Worm (Caenorhabditis elegans): ENCODE measurements around the gene srz-38.
"Not testable (repeated sequence)": the region's sequence is repeated elsewhere in the genome, so short reads cannot be mapped to it uniquely, and the experiment has no call there.

The srz-38 gene

ce11 chrIV:16335037-16335436, at the start of gene srz-38:
TSS of gene srz-38 (plus strand) at chrIV:16335337.
- no peak for TF ChIP-seq nhr-77 (tag; optimal IDR thresholded peaks at IDR 0.05)
- TF ChIP-seq jun-1 (tag; optimal IDR thresholded peaks at IDR 0.05), result no peak
- no peak for TF ChIP-seq ZK546.5 (tag; optimal IDR thresholded peaks at IDR 0.05)
- TF ChIP-seq ceh-16 (tag; optimal IDR thresholded peaks at IDR 0.05), result no peak
- no peak for TF ChIP-seq R02D3.7 (tag; optimal IDR thresholded peaks at IDR 0.05)
- no peak for TF ChIP-seq egl-5 (tag; optimal IDR thresholded peaks at IDR 0.05)

ce11 chrIV:16290745-16291144, 44.4 kb upstream of the srz-38 start, which contains the start of gene srz-75:
TSS of gene srz-75 (minus strand) at chrIV:16290845.
- TF ChIP-seq mml-1 (tag; optimal IDR thresholded peaks at IDR 0.05), result no peak
- no peak for TF ChIP-seq nhr-12 (tag; optimal IDR thresholded peaks at IDR 0.05)

- TF ChIP-seq elt-2 (tag; optimal IDR thresholded peaks at IDR 0.05) (peak; percentile 68), ceh-16 (tag; optimal IDR thresholded peaks at IDR 0.05) (no peak)
Measured at ce11 chrIV:16293889-16294288, 41.2 kb upstream of the srz-38 start.

- TF ChIP-seq mdl-1 (tag; optimal IDR thresholded peaks at IDR 0.05), result no peak
- no peak for TF ChIP-seq nhr-77 (tag; optimal IDR thresholded peaks at IDR 0.05)
- no peak for TF ChIP-seq nhr-28 (tag; optimal IDR thresholded peaks at IDR 0.05)
- no peak for TF ChIP-seq nhr-25 (tag; optimal IDR thresholded peaks at IDR 0.05)
- no peak for TF ChIP-seq elt-3 (tag; optimal IDR thresholded peaks at IDR 0.05)
- no peak for TF ChIP-seq tbx-2 (tag; optimal IDR thresholded peaks at IDR 0.05)
- no peak for TF ChIP-seq skn-1 (tag; optimal IDR thresholded peaks at IDR 0.05)
- no peak for TF ChIP-seq pqm-1 (tag; optimal IDR thresholded peaks at IDR 0.05)
Measured at ce11 chrIV:16298851-16299250, 36.3 kb upstream of the srz-38 start, which contains the start of gene srz-72. TSS of gene srz-72 (plus strand) at chrIV:16299151.

ce11 chrIV:16306918-16307317, 28.2 kb upstream of the srz-38 start:
- no peak for TF ChIP-seq daf-12 (tag; optimal IDR thresholded peaks at IDR 0.05)
- no peak for TF ChIP-seq nhr-67 (tag; optimal IDR thresholded peaks at IDR 0.05)
- no peak for TF ChIP-seq nhr-77 (tag; optimal IDR thresholded peaks at IDR 0.05)
- no peak for TF ChIP-seq egl-5 (tag; optimal IDR thresholded peaks at IDR 0.05)
- TF ChIP-seq pha-4 (tag; optimal IDR thresholded peaks at IDR 0.05), result no peak
- no peak for TF ChIP-seq unc-62 (GFP tag; optimal IDR thresholded peaks at IDR 0.05)
- TF ChIP-seq R02D3.7 (tag; optimal IDR thresholded peaks at IDR 0.05), result no peak
- TF ChIP-seq nfya-1 (tag; optimal IDR thresholded peaks at IDR 0.05; ENCODE audit: insufficient read depth), result no peak
- no peak for TF ChIP-seq ztf-4 (tag; optimal IDR thresholded peaks at IDR 0.05)
- no peak for TF ChIP-seq ZK546.5 (tag; optimal IDR thresholded peaks at IDR 0.05)
- TF ChIP-seq aly-2 (tag; optimal IDR thresholded peaks at IDR 0.05), result no peak
- no peak for TF ChIP-seq ceh-82 (tag; optimal IDR thresholded peaks at IDR 0.05)

- TF ChIP-seq ama-1 (optimal IDR thresholded peaks at IDR 0.05); nhr-28 (tag; optimal IDR thresholded peaks at IDR 0.05); nhr-11 (tag; optimal IDR thresholded peaks at IDR 0.05): not testable (repeated sequence)
Measured at ce11 chrIV:16307925-16308324, 27.2 kb upstream of the srz-38 start, which contains the start of gene rac-2. TSS of gene rac-2 (plus strand) at chrIV:16308225.

ce11 chrIV:16310103-16310502, 25.0 kb upstream of the srz-38 start:
- TF ChIP-seq egl-5 (tag; optimal IDR thresholded peaks at IDR 0.05), result no peak
- no peak for TF ChIP-seq ztf-4 (tag; optimal IDR thresholded peaks at IDR 0.05)
- no peak for TF ChIP-seq elt-2 (tag; optimal IDR thresholded peaks at IDR 0.05)
- TF ChIP-seq nhr-237 (tag; optimal IDR thresholded peaks at IDR 0.05), result no peak
- no peak for TF ChIP-seq skn-1 (tag; optimal IDR thresholded peaks at IDR 0.05)
- no peak for TF ChIP-seq nhr-11 (tag; optimal IDR thresholded peaks at IDR 0.05)
- TF ChIP-seq R02D3.7 (tag; optimal IDR thresholded peaks at IDR 0.05), result no peak
- TF ChIP-seq ceh-9 (tag; optimal IDR thresholded peaks at IDR 0.05), result no peak
- no peak for TF ChIP-seq lin-39 (tag; optimal IDR thresholded peaks at IDR 0.05)
- no peak for TF ChIP-seq pha-4 (tag; optimal IDR thresholded peaks at IDR 0.05)
- TF ChIP-seq nfya-1 (tag; optimal IDR thresholded peaks at IDR 0.05; ENCODE audit: insufficient read depth), result no peak
- TF ChIP-seq ztf-11 (tag; optimal IDR thresholded peaks at IDR 0.05), result no peak
- TF ChIP-seq hmg-11 (tag; optimal IDR thresholded peaks at IDR 0.05), result no peak
- no peak for TF ChIP-seq ceh-16 (tag; optimal IDR thresholded peaks at IDR 0.05)
- TF ChIP-seq nhr-77 (tag; optimal IDR thresholded peaks at IDR 0.05), result no peak
- TF ChIP-seq aly-2 (tag; optimal IDR thresholded peaks at IDR 0.05), result no peak
- no peak for TF ChIP-seq daf-12 (tag; optimal IDR thresholded peaks at IDR 0.05)
